Worm (Caenorhabditis elegans) whole organism, late embryonic: Measurements from ENCODE around the gene F42G8.8.

Experiments used
- K09A11.1 ChIP-seq: sonication (generic microtip); optimal IDR thresholded peaks from 2 replicates; lab custom pipeline; 2017; ENCODE audit warnings: antibody characterized with exemption, mild to moderate bottlenecking, missing genetic modification characterization, missing compliant biosample characterization; ENCODE audit not compliant: insufficient read depth
- eyg-1 ChIP-seq: sonication (generic microtip); optimal IDR thresholded peaks from 2 replicates; lab custom pipeline; 2016; ENCODE audit warnings: missing genotype, missing genetic modification characterization, missing compliant biosample characterization
- hlh-30 ChIP-seq: sonication (generic microtip); optimal IDR thresholded peaks from 2 replicates; lab custom pipeline; 2017; ENCODE audit warnings: antibody characterized with exemption, missing genetic modification characterization, missing compliant biosample characterization; ENCODE audit not compliant: insufficient read depth
- lin-11 ChIP-seq: fragments of 200-800 bp; sonication (Bioruptor generic); optimal IDR thresholded peaks from 2 replicates; lab custom pipeline; 2018; ENCODE audit warnings: mild to moderate bottlenecking, missing genetic modification characterization, missing compliant biosample characterization
- pha-4 ChIP-seq: fragments of 150-350 bp; optimal IDR thresholded peaks from 2 replicates; lab custom pipeline; 2018; ENCODE audit warnings: missing biosample characterization, missing genetic modification reagents, missing genetic modification characterization
- pqm-1 ChIP-seq: sonication (generic microtip); optimal IDR thresholded peaks from 2 replicates; lab custom pipeline; 2016; ENCODE audit warnings: missing genetic modification characterization, missing compliant biosample characterization
- rnt-1 ChIP-seq: sonication (generic microtip); optimal IDR thresholded peaks from 2 replicates; lab custom pipeline; 2016; ENCODE audit warnings: missing genetic modification characterization, missing compliant biosample characterization
- syd-9 ChIP-seq: sonication (generic microtip); optimal IDR thresholded peaks from 2 replicates; lab custom pipeline; 2016; ENCODE audit warnings: mild to moderate bottlenecking, missing genetic modification characterization, moderate library complexity, missing compliant biosample characterization
- ttx-3 ChIP-seq: sonication (generic microtip); optimal IDR thresholded peaks from 2 replicates; lab custom pipeline; 2016; ENCODE audit warnings: missing genetic modification reagents, missing genetic modification characterization, missing compliant biosample characterization
- unc-55 ChIP-seq: sonication (generic microtip); optimal IDR thresholded peaks from 2 replicates; lab custom pipeline; 2017; ENCODE audit warnings: missing biosample characterization, missing genetic modification reagents, missing genetic modification characterization

ce11 chrIV:8165950-8166349, 47.1 kb downstream of the F42G8.8 start, which contains the start of gene B0218.7:
- TF ChIP-seq eyg-1 (tag; lab: Kevin White, UChicago) (no peak), ttx-3 (no peak), lin-11 (tag; lab: Kevin White, UChicago) (no peak), pqm-1 (tag; lab: Kevin White, UChicago) (no peak), rnt-1 (no peak), hlh-30 (tag; lab: Kevin White, UChicago) (no peak), K09A11.1 (tag; lab: Kevin White, UChicago) (no peak), pha-4 (tag; lab: Kevin White, UChicago) (no peak), syd-9 (tag; lab: Kevin White, UChicago) (no peak), unc-55 (no peak)
